Worm (Caenorhabditis elegans): Measurements from ENCODE around the gene col-148.

Gene col-148

ce11 chrV:10246967-10247366 lies 5.4 kb downstream of the col-148 start (continued):
- TF ChIP-seq set-16 (GFP tag; IDR thresholded peaks at IDR 0.05) (peak; percentile 52), unc-130 (GFP tag; optimal IDR thresholded peaks at IDR 0.05) (no peak), fkh-10 (GFP tag; optimal IDR thresholded peaks at IDR 0.05) (no peak), daf-16 (GFP tag; optimal IDR thresholded peaks at IDR 0.05) (peak in 1 of 2 experiments; percentile 32), daf-16 (tag; optimal IDR thresholded peaks at IDR 0.05) (peak; percentile 84), duxl-1 (tag; optimal IDR thresholded peaks at IDR 0.05; ENCODE audit: poor library complexity) (no peak), mxl-3 (GFP tag; optimal IDR thresholded peaks at IDR 0.05) (no peak), gei-8 (GFP tag; optimal IDR thresholded peaks at IDR 0.05) (no peak), sdz-12 (GFP tag; optimal IDR thresholded peaks at IDR 0.05) (no peak), zip-11 (GFP tag; IDR thresholded peaks at IDR 0.05) (no peak), dmd-8 (GFP tag; IDR thresholded peaks at IDR 0.05) (no peak), mdl-1 (tag; optimal IDR thresholded peaks at IDR 0.05) (peak; percentile 14 to 81), Y5F2A.4 (GFP tag; optimal IDR thresholded peaks at IDR 0.05) (no peak), hlh-30 (tag; optimal IDR thresholded peaks at IDR 0.05; ENCODE audit: insufficient read depth) (peak; percentile 78), mes-2 (tag; optimal IDR thresholded peaks at IDR 0.05; ENCODE audit: poor library complexity, severe bottlenecking) (peak; percentile 39), lir-3 (tag; optimal IDR thresholded peaks at IDR 0.05) (no peak), mxl-2 (GFP tag; conservative IDR thresholded peaks at IDR 0.05) (no peak), nhr-111 (GFP tag; optimal IDR thresholded peaks at IDR 0.05) (no peak), hlh-11 (tag; optimal IDR thresholded peaks at IDR 0.05) (peak; percentile 65), spr-3 (GFP tag; optimal IDR thresholded peaks at IDR 0.05) (no peak)

- TF ChIP-seq lim-7 (GFP tag; IDR thresholded peaks at IDR 0.05) (no peak), hlh-30 (tag; optimal IDR thresholded peaks at IDR 0.05; ENCODE audit: insufficient read depth) (peak; percentile 51), unc-62 (GFP tag; optimal IDR thresholded peaks at IDR 0.05 in 1 of 2) (peak in 1 of 2 experiments; percentile 81), unc-62 (tag; optimal IDR thresholded peaks at IDR 0.05) (no peak), nhr-28 (tag; optimal IDR thresholded peaks at IDR 0.05) (peak; percentile 13), daf-19 (GFP tag; conservative IDR thresholded peaks at IDR 0.05) (no peak), ama-1 (optimal IDR thresholded peaks at IDR 0.05) (peak; percentile 23), lsy-2 (tag; optimal IDR thresholded peaks at IDR 0.05) (peak in 1 of 2 experiments; percentile 25), daf-12 (tag; optimal IDR thresholded peaks at IDR 0.05) (no peak), gei-8 (GFP tag; optimal IDR thresholded peaks at IDR 0.05) (no peak), aha-1 (tag) (peak; percentile 56), dve-1 (tag; optimal IDR thresholded peaks at IDR 0.05; ENCODE audit: insufficient read depth) (peak; percentile 6), ceh-82 (tag; optimal IDR thresholded peaks at IDR 0.05) (no peak)
Observed at ce11 chrV:10247673-10248239, 6.2 kb downstream of the col-148 start.

ce11 chrV:10248255-10248979 lies 6.9 kb downstream of the col-148 start, which contains the start of gene akt-1:
Gene akt-1, plus strand, starts transcription at chrV:10248905.
- TF ChIP-seq hlh-30 (tag; optimal IDR thresholded peaks at IDR 0.05; ENCODE audit: insufficient read depth) (peak; percentile 23), nhr-41 (GFP tag; IDR thresholded peaks at IDR 0.05) (no peak), lin-39 (tag; optimal IDR thresholded peaks at IDR 0.05) (no peak), ZK337.2 (GFP tag; IDR thresholded peaks at IDR 0.05) (no peak), daf-16 (GFP tag; optimal IDR thresholded peaks at IDR 0.05) (peak in 1 of 2 experiments; percentile 48), daf-16 (tag; optimal IDR thresholded peaks at IDR 0.05) (peak; percentile 77), rbr-2 (tag; optimal IDR thresholded peaks at IDR 0.05) (peak; percentile 12), aha-1 (tag) (peak; percentile 94), unc-62 (GFP tag; optimal IDR thresholded peaks at IDR 0.05 in 1 of 2) (peak in 1 of 2 experiments; percentile 99), unc-62 (tag; optimal IDR thresholded peaks at IDR 0.05) (no peak), ceh-82 (tag; optimal IDR thresholded peaks at IDR 0.05) (no peak)

Data from whole organism, L4 larva.